Worm (Caenorhabditis elegans) whole organism, L3 larva: ENCODE measurements around the gene B0496.1.

Source experiments
- R02D3.7 ChIP-seq: fragments of 150-350 bp; optimal IDR thresholded peaks from 2 replicates; lab custom pipeline; 2014; ENCODE audit warnings: missing biosample characterization, missing genetic modification characterization
- ZK546.5 ChIP-seq: sonication (generic microtip); optimal IDR thresholded peaks from 2 replicates; lab custom pipeline; 2017; ENCODE audit warnings: missing biosample characterization, missing genetic modification characterization
- ceh-16 ChIP-seq: sonication (generic microtip); optimal IDR thresholded peaks from 2 replicates; lab custom pipeline; 2017; ENCODE audit warnings: missing biosample characterization, missing genetic modification characterization
- ceh-28 ChIP-seq: fragments of 150-350 bp; optimal IDR thresholded peaks from 2 replicates; lab custom pipeline; 2014; ENCODE audit warnings: missing biosample characterization, missing genetic modification reagents, missing genetic modification characterization
- ceh-9 ChIP-seq: sonication (generic microtip); optimal IDR thresholded peaks from 2 replicates; lab custom pipeline; 2018; ENCODE audit warnings: missing biosample characterization, missing genetic modification characterization
- daf-12 ChIP-seq: fragments of 150-350 bp; optimal IDR thresholded peaks from 2 replicates; lab custom pipeline; 2014; ENCODE audit warnings: missing biosample characterization, missing genetic modification reagents, missing genetic modification characterization
- egl-27 ChIP-seq: sonication (generic microtip); optimal IDR thresholded peaks from 4 replicates; lab custom pipeline; 2017; ENCODE audit warnings: missing biosample characterization, missing genetic modification reagents, missing genetic modification characterization
- elt-2 ChIP-seq: sonication (generic microtip); optimal IDR thresholded peaks from 2 replicates; lab custom pipeline; 2016; ENCODE audit warnings: missing genetic modification reagents, mild to moderate bottlenecking, missing genetic modification characterization, missing compliant biosample characterization
- elt-3 ChIP-seq, 3 experiments: fragments of 150-350 bp in 1 of 3; sonication (generic microtip) in 2 of 3; optimal IDR thresholded peaks; 2 replicates in 2 of 3; 4 replicates in 1 of 3; lab custom pipeline; 2014 to 2017; ENCODE audit warnings: missing biosample characterization in 3 of 3, missing genetic modification characterization in 3 of 3
- eor-1 ChIP-seq, 2 experiments: fragments of 150-350 bp; optimal IDR thresholded peaks; 2 replicates each; lab custom pipeline; 2014 to 2018; ENCODE audit warnings: missing biosample characterization in 2 of 2, missing genetic modification characterization in 2 of 2
- fkh-10 ChIP-seq: sonication (generic microtip); optimal IDR thresholded peaks from 2 replicates; lab custom pipeline; 2017; ENCODE audit warnings: missing biosample characterization, missing genetic modification reagents, missing genetic modification characterization
- fkh-2 ChIP-seq: fragments of 150-350 bp; optimal IDR thresholded peaks from 2 replicates; lab custom pipeline; 2014; ENCODE audit warnings: missing biosample characterization, missing genetic modification reagents, missing genetic modification characterization
- fos-1 ChIP-seq: fragments of 150-350 bp; optimal IDR thresholded peaks from 2 replicates; lab custom pipeline; 2014; ENCODE audit warnings: missing biosample characterization, missing genetic modification characterization
- jun-1 ChIP-seq: fragments of 150-350 bp; optimal IDR thresholded peaks from 2 replicates; lab custom pipeline; 2014; ENCODE audit warnings: missing biosample characterization, missing genetic modification reagents, missing genetic modification characterization
- lin-39 ChIP-seq: fragments of 150-350 bp; optimal IDR thresholded peaks from 2 replicates; lab custom pipeline; 2018; ENCODE audit warnings: missing biosample characterization, missing genetic modification reagents, missing genetic modification characterization
- lsy-12 ChIP-seq: sonication (generic microtip); optimal IDR thresholded peaks from 2 replicates; lab custom pipeline; 2016; ENCODE audit warnings: mild to moderate bottlenecking, missing genetic modification characterization, missing compliant biosample characterization
- mdl-1 ChIP-seq: fragments of 150-350 bp; optimal IDR thresholded peaks from 2 replicates; lab custom pipeline; 2014; ENCODE audit warnings: missing biosample characterization, missing genetic modification characterization
- mml-1 ChIP-seq: fragments of 150-350 bp; sonication (generic microtip); optimal IDR thresholded peaks from 3 replicates; lab custom pipeline; 2014; ENCODE audit warnings: missing biosample characterization, missing genetic modification characterization
- nfya-1 ChIP-seq: sonication (generic microtip); optimal IDR thresholded peaks from 2 replicates; lab custom pipeline; 2017; ENCODE audit warnings: missing genetic modification characterization, mild to moderate bottlenecking, missing compliant biosample characterization, antibody characterized with exemption, moderate library complexity; ENCODE audit not compliant: insufficient read depth
- nhr-11 ChIP-seq: fragments of 150-350 bp; optimal IDR thresholded peaks from 2 replicates; lab custom pipeline; 2014; ENCODE audit warnings: missing biosample characterization, missing genetic modification characterization
- nhr-12 ChIP-seq: fragments of 150-350 bp; optimal IDR thresholded peaks from 2 replicates; lab custom pipeline; 2014; ENCODE audit warnings: missing biosample characterization, missing genetic modification characterization
- nhr-23 ChIP-seq: fragments of 150-350 bp; optimal IDR thresholded peaks from 2 replicates; lab custom pipeline; 2014; ENCODE audit warnings: missing biosample characterization, missing genetic modification reagents, missing genetic modification characterization
- nhr-43 ChIP-seq: sonication (generic microtip); optimal IDR thresholded peaks from 2 replicates; lab custom pipeline; 2016; ENCODE audit warnings: mild to moderate bottlenecking, missing genetic modification characterization, missing compliant biosample characterization; ENCODE audit not compliant: poor library complexity, severe bottlenecking
- nhr-67 ChIP-seq: fragments of 150-350 bp; optimal IDR thresholded peaks from 2 replicates; lab custom pipeline; 2014; ENCODE audit warnings: missing biosample characterization, missing genetic modification characterization
- nhr-76 ChIP-seq: fragments of 150-350 bp; sonication (generic microtip); optimal IDR thresholded peaks from 5 replicates; lab custom pipeline; 2014; ENCODE audit warnings: missing biosample characterization, missing genetic modification characterization
- nhr-77 ChIP-seq: fragments of 150-350 bp; optimal IDR thresholded peaks from 2 replicates; lab custom pipeline; 2014; ENCODE audit warnings: missing biosample characterization, missing genetic modification characterization
- pha-4 ChIP-seq: fragments of 150-350 bp; optimal IDR thresholded peaks from 2 replicates; lab custom pipeline; 2014; ENCODE audit warnings: missing biosample characterization, missing genetic modification reagents, missing genetic modification characterization
- snpc-4 ChIP-seq: fragments of 150-350 bp; optimal IDR thresholded peaks from 2 replicates; lab custom pipeline; 2014; ENCODE audit warnings: missing biosample characterization, missing genetic modification characterization
- tbx-2 ChIP-seq: sonication (generic microtip); optimal IDR thresholded peaks from 2 replicates; lab custom pipeline; 2016; ENCODE audit warnings: mild to moderate bottlenecking, missing genetic modification characterization, missing compliant biosample characterization
- unc-39 ChIP-seq: sonication (generic microtip); optimal IDR thresholded peaks from 4 replicates; lab custom pipeline; 2017; ENCODE audit warnings: missing biosample characterization, missing genetic modification characterization
- unc-62 ChIP-seq: fragments of 150-350 bp; sonication (generic microtip); optimal IDR thresholded peaks from 4 replicates; lab custom pipeline; 2014; ENCODE audit warnings: missing biosample characterization, missing genetic modification reagents, missing genetic modification characterization
- zag-1 ChIP-seq: fragments of 150-350 bp; optimal IDR thresholded peaks from 2 replicates; lab custom pipeline; 2014; ENCODE audit warnings: missing biosample characterization, missing genetic modification characterization
- ztf-11 ChIP-seq: fragments of 150-350 bp; optimal IDR thresholded peaks from 2 replicates; lab custom pipeline; 2014; ENCODE audit warnings: missing biosample characterization, missing genetic modification characterization
- ztf-4 ChIP-seq: fragments of 150-350 bp; optimal IDR thresholded peaks from 2 replicates; lab custom pipeline; 2014; ENCODE audit warnings: missing biosample characterization, missing genetic modification characterization

B0496.1 gene

ce11 chrIV:7428998-7429397, 17.1 kb upstream of the B0496.1 start:
- TF ChIP-seq unc-62 (GFP tag; lab: Kevin White, UChicago) (no peak), nhr-23 (tag; lab: Kevin White, UChicago) (no peak), ceh-9 (tag; lab: Kevin White, UChicago) (no peak), snpc-4 (tag; lab: Kevin White, UChicago) (no peak), nhr-12 (tag; lab: Kevin White, UChicago) (no peak), ceh-16 (tag; lab: Kevin White, UChicago) (no peak), jun-1 (no peak), nhr-77 (tag; lab: Kevin White, UChicago) (no peak)
- TF ChIP-seq, all 47 proteins: peak for 0

- TF ChIP-seq ceh-28 (tag; lab: Kevin White, UChicago): no peak
- TF ChIP-seq ceh-16 (tag; lab: Kevin White, UChicago): no peak
- no peak for TF ChIP-seq nfya-1
- TF ChIP-seq unc-39: no peak
- no peak for TF ChIP-seq snpc-4 (tag; lab: Kevin White, UChicago)
- TF ChIP-seq fkh-2 (tag; lab: Kevin White, UChicago): no peak
- TF ChIP-seq R02D3.7 (tag; lab: Kevin White, UChicago): no peak
- TF ChIP-seq nhr-76 (tag; lab: Kevin White, UChicago): no peak
- TF ChIP-seq mml-1 (tag; lab: Kevin White, UChicago): no peak
- TF ChIP-seq mdl-1 (tag; lab: Kevin White, UChicago): no peak
- no peak for TF ChIP-seq lsy-12 (tag; lab: Kevin White, UChicago)
Measured at ce11 chrIV:7433858-7434257, 12.2 kb upstream of the B0496.1 start, which contains the start of gene B0496.11. B0496.11 (minus strand) TSS chrIV:7433958.

- no peak for TF ChIP-seq fos-1
- TF ChIP-seq nhr-43 (tag; lab: Kevin White, UChicago): no peak
- no peak for TF ChIP-seq daf-12
- no peak for TF ChIP-seq ztf-11 (tag; lab: Kevin White, UChicago)
- no peak for TF ChIP-seq fkh-10 (GFP tag; lab: Kevin White, UChicago)
Measured at ce11 chrIV:7439377-7439776, 6.7 kb upstream of the B0496.1 start.

- no peak for TF ChIP-seq ZK546.5 (tag; lab: Kevin White, UChicago)
- peak; percentile 20 for TF ChIP-seq elt-2 (tag; lab: Kevin White, UChicago)
- no peak for TF ChIP-seq ceh-16 (tag; lab: Kevin White, UChicago)
- TF ChIP-seq lin-39 (tag; lab: Kevin White, UChicago): no peak
- peak; percentile 8 for TF ChIP-seq nhr-43 (tag; lab: Kevin White, UChicago)
- TF ChIP-seq fkh-2 (tag; lab: Kevin White, UChicago): no peak
- TF ChIP-seq nhr-11 (tag; lab: Kevin White, UChicago): no peak
Measured at ce11 chrIV:7440238-7440637, 5.9 kb upstream of the B0496.1 start.

- TF ChIP-seq fkh-2 (tag; lab: Kevin White, UChicago) (no peak), tbx-2 (tag; lab: Kevin White, UChicago) (no peak), lsy-12 (tag; lab: Kevin White, UChicago) (no peak), ztf-4 (no peak), ceh-16 (tag; lab: Kevin White, UChicago) (no peak), ceh-9 (tag; lab: Kevin White, UChicago) (no peak), zag-1 (tag; lab: Kevin White, UChicago) (no peak), elt-3 (tag; optimal IDR thresholded peaks at IDR 0.05; lab: Kevin White, UChicago) (no peak), eor-1 (tag; optimal IDR thresholded peaks at IDR 0.05; lab: Kevin White, UChicago) (no peak), pha-4 (no peak), nhr-11 (tag; lab: Kevin White, UChicago) (no peak), egl-27 (tag; lab: Kevin White, UChicago) (no peak), daf-12 (no peak), fos-1 (no peak), nhr-67 (tag; lab: Kevin White, UChicago) (no peak)
Measured at ce11 chrIV:7445236-7445635, 859 bp upstream of the B0496.1 start, which contains the start of gene valv-1. valv-1 (minus strand) TSS chrIV:7445336.
